Fruit fly (Drosophila melanogaster) whole organism, embryonic: ENCODE measurements around the gene CG11664.

Experiments
- Atf-2 ChIP-seq: fragments of 200-800 bp; sonication (Bioruptor generic); optimal IDR thresholded peaks from 2 replicates; lab custom pipeline; 2016; ENCODE audit warnings: missing biosample characterization, missing genetic modification characterization
- Bgb ChIP-seq: fragments of 200-800 bp; sonication (Bioruptor generic); IDR thresholded peaks from 2 replicates; pipeline ENCODE4 v1.3.6; 2022; ENCODE audit warnings: missing biosample characterization, missing genetic modification characterization; ENCODE audit not compliant: partially characterized antibody
- Blimp-1 ChIP-seq: fragments of 200-800 bp; sonication (Bioruptor generic); optimal IDR thresholded peaks from 3 replicates; lab custom pipeline; 2018; ENCODE audit warnings: missing biosample characterization, missing genetic modification characterization, mild to moderate bottlenecking, moderate library complexity, missing genetic modification reagents
- CG12299 ChIP-seq: fragments of 200-800 bp; sonication (Bioruptor generic); optimal IDR thresholded peaks from 2 replicates; lab custom pipeline; 2018; ENCODE audit warnings: missing biosample characterization, mild to moderate bottlenecking, missing genetic modification characterization
- CG13624 ChIP-seq: fragments of 200-800 bp; sonication (Bioruptor generic); optimal IDR thresholded peaks from 2 replicates; lab custom pipeline; 2016; ENCODE audit warnings: missing biosample characterization, missing genetic modification characterization
- CG14667 ChIP-seq: fragments of 200-800 bp; sonication (Bioruptor generic); IDR thresholded peaks from 2 replicates; pipeline ENCODE4 v1.3.6; 2022; ENCODE audit warnings: missing biosample characterization, missing genetic modification characterization
- CG14860 ChIP-seq: fragments of 200-800 bp; sonication (Bioruptor generic); IDR thresholded peaks from 3 replicates; pipeline ENCODE4 v1.3.6; 2022; ENCODE audit warnings: missing biosample characterization, missing genetic modification characterization; ENCODE audit not compliant: partially characterized antibody
- CG15011 ChIP-seq: fragments of 200-800 bp; sonication (Bioruptor generic); optimal IDR thresholded peaks from 3 replicates; lab custom pipeline; 2018; ENCODE audit warnings: missing biosample characterization, mild to moderate bottlenecking, missing genetic modification characterization
- CG1602 ChIP-seq: fragments of 200-800 bp; sonication (Bioruptor generic); optimal IDR thresholded peaks from 3 replicates; lab custom pipeline; 2016; ENCODE audit warnings: missing biosample characterization, missing genetic modification characterization
- CG17361 ChIP-seq: fragments of 200-800 bp; sonication (Bioruptor generic); IDR thresholded peaks from 3 replicates; pipeline ENCODE4 v1.3.6; 2022; ENCODE audit warnings: missing biosample characterization, missing genetic modification characterization
- CG17612 ChIP-seq: fragments of 200-800 bp; sonication (Bioruptor generic); IDR thresholded peaks from 2 replicates; pipeline ENCODE4 v1.3.6; 2022; ENCODE audit warnings: missing biosample characterization, missing genetic modification characterization
- CG2129 ChIP-seq: fragments of 200-800 bp; sonication (Bioruptor generic); IDR thresholded peaks from 2 replicates; pipeline ENCODE4 v1.3.6; 2022; ENCODE audit warnings: missing biosample characterization, missing genetic modification characterization; ENCODE audit not compliant: partially characterized antibody
- CG30020 ChIP-seq: fragments of 200-800 bp; optimal IDR thresholded peaks from 2 replicates; lab custom pipeline; 2019; ENCODE audit warnings: missing biosample characterization, mild to moderate bottlenecking, missing genetic modification characterization, moderate library complexity
- CG31224 ChIP-seq: fragments of 200-800 bp; sonication (Bioruptor generic); IDR thresholded peaks from 2 replicates; pipeline ENCODE4 v1.3.6; 2022; ENCODE audit warnings: missing biosample characterization, missing genetic modification characterization
- CG31365 ChIP-seq: fragments of 200-800 bp; sonication (Bioruptor generic); optimal IDR thresholded peaks from 2 replicates; lab custom pipeline; 2018; ENCODE audit warnings: missing biosample characterization, mild to moderate bottlenecking, missing genetic modification characterization
- CG32772 ChIP-seq: fragments of 200-800 bp; sonication (Bioruptor generic); IDR thresholded peaks from 2 replicates; pipeline ENCODE4 v1.3.6; 2022; ENCODE audit warnings: missing biosample characterization, missing genetic modification characterization
- CG34422 ChIP-seq: fragments of 200-800 bp; sonication (Bioruptor generic); IDR thresholded peaks from 3 replicates; pipeline ENCODE4 v1.3.6; 2022; ENCODE audit warnings: missing biosample characterization, missing genetic modification characterization
- CG6654 ChIP-seq: fragments of 200-800 bp; sonication (Bioruptor generic); optimal IDR thresholded peaks from 2 replicates; lab custom pipeline; 2017; ENCODE audit warnings: missing biosample characterization, mild to moderate bottlenecking, missing genetic modification characterization
- CG7786 ChIP-seq: fragments of 200-800 bp; sonication (Bioruptor generic); optimal IDR thresholded peaks from 2 replicates; lab custom pipeline; 2016; ENCODE audit warnings: missing biosample characterization, missing genetic modification characterization
- CG8290 ChIP-seq, 3 experiments: fragments of 200-800 bp; sonication (Bioruptor generic); optimal IDR thresholded peaks; 2 replicates each; lab custom pipeline; 2016 to 2019; ENCODE audit warnings: missing biosample characterization in 3 of 3, missing genetic modification characterization in 3 of 3, mild to moderate bottlenecking in 2 of 3, moderate library complexity in 1 of 3
- CG8478 ChIP-seq: fragments of >200 bp; optimal IDR thresholded peaks from 2 replicates; lab custom pipeline; 2018
- CG9727 ChIP-seq: fragments of 200-800 bp; sonication (Bioruptor generic); optimal IDR thresholded peaks from 3 replicates; lab custom pipeline; 2017; ENCODE audit warnings: missing biosample characterization, mild to moderate bottlenecking, missing genetic modification characterization
- Dbx ChIP-seq: fragments of 200-800 bp; sonication (Bioruptor generic); IDR thresholded peaks from 3 replicates; pipeline ENCODE4 v1.3.6; 2022; ENCODE audit warnings: missing biosample characterization, missing genetic modification characterization
- Dip3 ChIP-seq: fragments of 200-800 bp; sonication (Bioruptor generic); optimal IDR thresholded peaks from 3 replicates; lab custom pipeline; 2016; ENCODE audit warnings: missing biosample characterization, missing genetic modification characterization
- Doc2 ChIP-seq: fragments of 200-800 bp; sonication (Bioruptor generic); IDR thresholded peaks from 2 replicates; pipeline ENCODE4 v1.3.6; 2022; ENCODE audit warnings: missing biosample characterization, missing genetic modification characterization
- Dp ChIP-seq: fragments of 200-800 bp; sonication (Bioruptor generic); optimal IDR thresholded peaks from 2 replicates; lab custom pipeline; 2018; ENCODE audit warnings: missing biosample characterization, mild to moderate bottlenecking, missing genetic modification characterization, moderate library complexity
- Eip74EF ChIP-seq, 2 experiments: fragments of 200-800 bp in 1 of 2; fragments of >200 bp in 1 of 2; sonication (Bioruptor generic) in 1 of 2; optimal IDR thresholded peaks; 2 replicates each; lab custom pipeline; 2017 to 2019; ENCODE audit warnings: missing biosample characterization in 2 of 2, missing genetic modification characterization in 2 of 2, mild to moderate bottlenecking in 1 of 2, moderate library complexity in 1 of 2
- Gsc ChIP-seq: fragments of 200-800 bp; sonication (Bioruptor generic); IDR thresholded peaks from 2 replicates; pipeline ENCODE4 v1.3.6; 2022; ENCODE audit warnings: missing biosample characterization, missing genetic modification characterization
- HLH3B ChIP-seq: fragments of 200-800 bp; sonication (Bioruptor generic); IDR thresholded peaks from 2 replicates; pipeline ENCODE4 v1.3.6; 2022; ENCODE audit warnings: missing biosample characterization, missing genetic modification characterization
- Hr51 ChIP-seq, 2 experiments: fragments of 200-800 bp; sonication (Bioruptor generic); optimal IDR thresholded peaks; 2 replicates in 1 of 2; 3 replicates in 1 of 2; lab custom pipeline; 2016 to 2018; ENCODE audit warnings: missing biosample characterization in 2 of 2, missing genetic modification characterization in 2 of 2, mild to moderate bottlenecking in 1 of 2, moderate library complexity in 1 of 2
- Kr ChIP-seq: fragments of 200-800 bp; sonication (Bioruptor generic); optimal IDR thresholded peaks from 2 replicates; lab custom pipeline; 2017; ENCODE audit warnings: missing biosample characterization, mild to moderate bottlenecking, missing genetic modification characterization
- MBD-R2 ChIP-seq: fragments of 200-800 bp; sonication (Bioruptor generic); IDR thresholded peaks from 2 replicates; pipeline ENCODE4 v1.3.6; 2022; ENCODE audit warnings: missing biosample characterization, missing genetic modification characterization
- cg ChIP-seq: fragments of 200-800 bp; sonication (Bioruptor generic); optimal IDR thresholded peaks from 3 replicates; lab custom pipeline; 2019; ENCODE audit warnings: missing biosample characterization, mild to moderate bottlenecking, missing genetic modification characterization, moderate library complexity
- ci ChIP-seq: fragments of 200-800 bp; sonication (Bioruptor generic); IDR thresholded peaks from 3 replicates; pipeline ENCODE4 v1.3.6; 2022; ENCODE audit warnings: missing biosample characterization, missing genetic modification characterization
- dm ChIP-seq: fragments of 200-800 bp; sonication (Bioruptor generic); optimal IDR thresholded peaks from 3 replicates; lab custom pipeline; 2016; ENCODE audit warnings: missing biosample characterization, missing genetic modification characterization
- fd96Cb ChIP-seq: fragments of 200-800 bp; sonication (Bioruptor generic); optimal IDR thresholded peaks from 2 replicates; lab custom pipeline; 2018; ENCODE audit warnings: missing biosample characterization, mild to moderate bottlenecking, missing genetic modification characterization, moderate library complexity
- fru ChIP-seq: fragments of >200 bp; optimal IDR thresholded peaks from 2 replicates; lab custom pipeline; 2017
- gsb ChIP-seq: fragments of 200-800 bp; sonication (Bioruptor generic); IDR thresholded peaks from 2 replicates; pipeline ENCODE4 v1.3.6; 2022; ENCODE audit warnings: missing biosample characterization, missing genetic modification characterization
- ken ChIP-seq: fragments of 200-800 bp; sonication (Bioruptor generic); IDR thresholded peaks from 3 replicates; pipeline ENCODE4 v1.3.6; 2022; ENCODE audit warnings: missing biosample characterization, missing genetic modification characterization
- luna ChIP-seq: fragments of 200-800 bp; sonication (Bioruptor generic); optimal IDR thresholded peaks from 2 replicates; lab custom pipeline; 2016; ENCODE audit warnings: missing biosample characterization, missing genetic modification characterization
- p53 ChIP-seq: fragments of 200-800 bp; sonication (Bioruptor generic); optimal IDR thresholded peaks from 2 replicates; lab custom pipeline; 2016; ENCODE audit warnings: missing biosample characterization, missing genetic modification characterization
- phol ChIP-seq: fragments of 200-800 bp; sonication (Bioruptor generic); optimal IDR thresholded peaks from 3 replicates; lab custom pipeline; 2018; ENCODE audit warnings: missing biosample characterization, mild to moderate bottlenecking, missing genetic modification characterization, moderate library complexity
- scrt ChIP-seq: fragments of 200-800 bp; sonication (Bioruptor generic); optimal IDR thresholded peaks from 2 replicates; lab custom pipeline; 2018; ENCODE audit warnings: missing biosample characterization, mild to moderate bottlenecking, missing genetic modification characterization, moderate library complexity
- sens ChIP-seq: fragments of 200-800 bp; sonication (Bioruptor generic); peaks from one replicate; lab custom pipeline; 2016; ENCODE audit warnings: missing biosample characterization, missing genetic modification characterization
- sug ChIP-seq: fragments of 200-800 bp; optimal IDR thresholded peaks from 2 replicates; lab custom pipeline; 2019; ENCODE audit warnings: missing biosample characterization, mild to moderate bottlenecking, missing genetic modification characterization, moderate library complexity
- tgo ChIP-seq: fragments of 200-800 bp; sonication (Bioruptor generic); IDR thresholded peaks from 3 replicates; pipeline ENCODE4 v1.3.6; 2022; ENCODE audit warnings: missing biosample characterization, missing genetic modification characterization
- trem ChIP-seq: fragments of 200-800 bp; optimal IDR thresholded peaks from 3 replicates; lab custom pipeline; 2019; ENCODE audit warnings: missing biosample characterization, mild to moderate bottlenecking, missing genetic modification characterization, moderate library complexity
- tx ChIP-seq: fragments of 200-800 bp; sonication (Bioruptor generic); optimal IDR thresholded peaks from 2 replicates; lab custom pipeline; 2016; ENCODE audit warnings: missing biosample characterization, missing genetic modification characterization
- unpg ChIP-seq: fragments of 200-800 bp; sonication (Bioruptor generic); optimal IDR thresholded peaks from 3 replicates; lab custom pipeline; 2018; ENCODE audit warnings: missing biosample characterization, mild to moderate bottlenecking, missing genetic modification characterization, moderate library complexity
- zen ChIP-seq: fragments of 200-800 bp; sonication (Bioruptor generic); optimal IDR thresholded peaks from 3 replicates; lab custom pipeline; 2018; ENCODE audit warnings: missing biosample characterization, mild to moderate bottlenecking, missing genetic modification characterization, moderate library complexity

The CG11664 gene

dm6 chrX:900725-901345 is 25.3 kb downstream of the CG11664 start (continued):
- TF ChIP-seq phol (tag; lab: Kevin White, UChicago): peak; percentile 77
- peak; percentile 72; the same call in 2 of the 3 replicates for TF ChIP-seq CG34422 (GFP tag; lab: Robert Waterston, UW)
- TF ChIP-seq zen (tag; lab: Kevin White, UChicago): peak; percentile 52
- peak; percentile 47 for TF ChIP-seq CG31365 (tag; lab: Kevin White, UChicago)
- peak; percentile 40 for TF ChIP-seq dm (GFP tag; lab: Kevin White, UChicago)
- TF ChIP-seq MBD-R2 (GFP tag; lab: Robert Waterston, UW): peak; percentile 43; the same call in 1 of the 2 replicates
- TF ChIP-seq Doc2 (GFP tag; lab: Robert Waterston, UW): peak; percentile 25; the same call in 1 of the 2 replicates
- TF ChIP-seq tgo (GFP tag; lab: Robert Waterston, UW): peak; percentile 84
- no peak for TF ChIP-seq Dp
- peak; percentile 44; the same call in 1 of the 2 replicates for TF ChIP-seq gsb (GFP tag; lab: Robert Waterston, UW)
- peak; percentile 75 for TF ChIP-seq Blimp-1 (GFP tag; lab: Kevin White, UChicago)
- TF ChIP-seq CG15011 (GFP tag; lab: Kevin White, UChicago): peak; percentile 25
- TF ChIP-seq sug (tag; lab: Kevin White, UChicago): peak; percentile 67
- TF ChIP-seq CG30020 (tag; lab: Kevin White, UChicago): peak; percentile 5
- peak; percentile 38 for TF ChIP-seq p53 (GFP tag; lab: Kevin White, UChicago)
- peak; percentile 80 for TF ChIP-seq CG17361 (GFP tag; lab: Robert Waterston, UW)
- no peak for TF ChIP-seq CG14860 (GFP tag; lab: Robert Waterston, UW)
- peak; percentile 76 for TF ChIP-seq CG32772 (GFP tag; lab: Robert Waterston, UW)
- peak; percentile 80 for TF ChIP-seq ken (GFP tag; lab: Robert Waterston, UW)
- peak; percentile 70 for TF ChIP-seq CG31224 (GFP tag; lab: Robert Waterston, UW)
- peak; percentile 52 for TF ChIP-seq Gsc (GFP tag; lab: Robert Waterston, UW)
- TF ChIP-seq Kr (GFP tag; lab: Kevin White, UChicago): no peak
- peak; percentile 23 for TF ChIP-seq luna (GFP tag; lab: Kevin White, UChicago)
- peak; percentile 66 for TF ChIP-seq Dbx
- peak; percentile 38; the same call in 1 of the 2 replicates for TF ChIP-seq CG17612 (GFP tag; lab: Robert Waterston, UW)
- no peak for TF ChIP-seq Bgb (GFP tag; lab: Robert Waterston, UW)
- peak; percentile 41 to 86 for TF ChIP-seq Hr51 (GFP tag; optimal IDR thresholded peaks at IDR 0.05; lab: Kevin White, UChicago)
- peak; percentile 78 for TF ChIP-seq CG7786
- peak; percentile 68 for TF ChIP-seq CG13624
- TF ChIP-seq CG8290 (GFP tag; optimal IDR thresholded peaks at IDR 0.05; lab: Kevin White, UChicago): peak; percentile 61
- TF ChIP-seq CG8290 (tag; optimal IDR thresholded peaks at IDR 0.05; lab: Kevin White, UChicago): peak in 1 of 2 experiments; percentile 95
- TF ChIP-seq CG9727 (GFP tag; lab: Kevin White, UChicago): peak; percentile 59
- peak; percentile 67 for TF ChIP-seq CG12299 (tag; lab: Kevin White, UChicago)
- peak in 1 of 2 experiments; percentile 49 for TF ChIP-seq Eip74EF (GFP tag; optimal IDR thresholded peaks at IDR 0.05; lab: Kevin White, UChicago)
- TF ChIP-seq trem: peak; percentile 52
- TF ChIP-seq fru: no peak
- TF ChIP-seq Dip3: peak; percentile 62
- peak; percentile 90 for TF ChIP-seq unpg
- TF ChIP-seq Atf-2 (GFP tag; lab: Kevin White, UChicago): peak; percentile 64
- peak; percentile 55 for TF ChIP-seq scrt (GFP tag; lab: Kevin White, UChicago)
- peak; percentile 37; the same call in 1 of the 2 replicates for TF ChIP-seq CG14667
- TF ChIP-seq tx (GFP tag; lab: Kevin White, UChicago): peak; percentile 56
- peak; percentile 14 for TF ChIP-seq CG6654 (GFP tag; lab: Kevin White, UChicago)
- peak; percentile 85 for TF ChIP-seq HLH3B (GFP tag; lab: Robert Waterston, UW)
- no peak for TF ChIP-seq CG8478 (lab: Kevin White, UChicago)
- TF ChIP-seq cg (GFP tag; lab: Kevin White, UChicago): no peak
- peak; percentile 85 for TF ChIP-seq ci (GFP tag; lab: Robert Waterston, UW)
- TF ChIP-seq fd96Cb (tag; lab: Kevin White, UChicago): peak; percentile 78
- TF ChIP-seq sens (GFP tag; lab: Kevin White, UChicago): peak; percentile 97
- no peak for TF ChIP-seq CG2129 (GFP tag; lab: Robert Waterston, UW)
- peak; percentile 58 for TF ChIP-seq CG1602
